Worm (Caenorhabditis elegans): ENCODE results near the gene scav-4.

DNA sequence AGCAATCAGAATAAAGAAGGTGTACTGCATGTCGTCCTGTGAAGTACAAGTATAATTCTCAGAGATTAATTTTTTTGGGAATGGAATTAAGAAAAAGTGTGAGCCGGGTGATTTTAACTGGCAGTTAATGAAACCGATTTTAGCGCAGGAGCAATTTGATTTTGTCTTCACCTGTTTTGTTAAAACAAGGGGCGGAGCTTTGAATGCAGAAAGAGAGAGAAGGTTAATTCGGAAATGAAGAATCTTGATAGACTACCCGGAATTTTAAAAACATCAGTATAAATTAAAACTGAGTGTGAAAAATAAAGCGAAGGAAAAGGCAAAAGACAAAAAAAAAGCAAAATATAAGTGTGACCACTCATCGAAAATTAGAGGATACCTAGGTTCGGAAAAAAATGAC is 35.0 kb upstream of the scav-4 start, which contains the start of gene C05E7.3:
- TF ChIP-seq Y56A3A.18 (GFP tag; IDR thresholded peaks at IDR 0.05) (no peak), rec-8 (tag; optimal IDR thresholded peaks at IDR 0.05) (no peak), hsf-1 (GFP tag; IDR thresholded peaks at IDR 0.05) (no peak), Y79H2A.3 (GFP tag; conservative IDR thresholded peaks at IDR 0.05) (no peak), ztf-3 (GFP tag; optimal IDR thresholded peaks at IDR 0.05) (no peak), nhr-90 (tag; optimal IDR thresholded peaks at IDR 0.05) (no peak), egl-44 (GFP tag; IDR thresholded peaks at IDR 0.05) (no peak), ccch-3 (GFP tag; optimal IDR thresholded peaks at IDR 0.05) (no peak), ama-1 (optimal IDR thresholded peaks at IDR 0.05) (no peak), ama-1 (GFP tag; optimal IDR thresholded peaks at IDR 0.05) (no peak), C17E4.6 (GFP tag; IDR thresholded peaks at IDR 0.05) (no peak), ztf-25 (GFP tag; IDR thresholded peaks at IDR 0.05) (no peak), ceh-100 (GFP tag; IDR thresholded peaks at IDR 0.05) (no peak)

All from whole organism, young adult.